Worm (Caenorhabditis elegans) whole organism, L2 larva: Measurements from ENCODE around the gene mboa-4.

Experiments
- ama-1 ChIP-seq: fragments of 150-350 bp; optimal IDR thresholded peaks from 2 replicates; lab custom pipeline; 2018; ENCODE audit warnings: inconsistent platforms
- mab-5 ChIP-seq: fragments of 150-350 bp; optimal IDR thresholded peaks from 2 replicates; lab custom pipeline; 2014; ENCODE audit warnings: missing biosample characterization, missing genetic modification characterization

DNA sequence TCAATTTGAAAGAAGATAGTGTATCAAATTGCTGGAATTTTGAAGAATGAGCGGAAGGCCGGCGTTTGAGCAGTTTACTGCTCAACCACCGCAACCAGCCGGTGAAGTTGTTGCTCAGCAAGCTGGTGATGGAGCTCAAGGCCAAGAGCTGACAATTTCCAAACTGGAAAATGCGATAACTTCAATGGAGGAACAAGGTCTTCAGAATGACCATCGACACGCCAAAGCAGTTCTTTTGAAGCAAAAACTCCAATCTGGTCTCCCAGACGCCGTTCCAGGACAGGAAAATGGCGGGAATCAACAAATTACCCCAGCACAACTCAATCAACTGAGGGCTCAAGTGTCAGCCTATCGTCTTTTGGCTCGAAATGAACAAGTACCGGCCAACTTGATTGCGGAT is 33.8 kb downstream of the mboa-4 start:
- TF ChIP-seq ama-1 (lab: Kevin White, UChicago): no peak
- TF ChIP-seq mab-5 (tag; lab: Kevin White, UChicago): no peak
